Worm (Caenorhabditis elegans) whole organism, mixed stage, embryonic: Measurements from ENCODE around the gene copz-1.

ENCODE experiments used
- elt-3 ChIP-seq: fragments of 150-350 bp; optimal IDR thresholded peaks from 2 replicates; lab custom pipeline; 2014; ENCODE audit warnings: missing biosample characterization, missing genetic modification characterization
- lsy-2 ChIP-seq: fragments of 150-350 bp; optimal IDR thresholded peaks from 2 replicates; lab custom pipeline; 2014; ENCODE audit warnings: missing biosample characterization, missing genetic modification characterization
- nhr-237 ChIP-seq: fragments of 150-350 bp; optimal IDR thresholded peaks from 2 replicates; lab custom pipeline; 2014; ENCODE audit warnings: missing biosample characterization, missing genetic modification characterization
- sptf-1 ChIP-seq: sonication (generic microtip); optimal IDR thresholded peaks from 2 replicates; lab custom pipeline; 2017; ENCODE audit warnings: mild to moderate bottlenecking, missing genetic modification characterization, moderate library complexity, missing compliant biosample characterization
- unc-62 ChIP-seq: fragments of 150-350 bp; optimal IDR thresholded peaks from 2 replicates; lab custom pipeline; 2014; ENCODE audit warnings: missing biosample characterization, missing genetic modification reagents, missing genetic modification characterization
- ztf-11 ChIP-seq: fragments of 150-350 bp; optimal IDR thresholded peaks from 2 replicates; lab custom pipeline; 2014; ENCODE audit warnings: missing biosample characterization, missing genetic modification characterization

ce11 chrII:10870698-10871097 is 2.0 kb upstream of the copz-1 start:
- TF ChIP-seq ztf-11 (tag; lab: Kevin White, UChicago) (no peak), lsy-2 (tag; lab: Kevin White, UChicago) (no peak), sptf-1 (tag; lab: Kevin White, UChicago) (no peak), unc-62 (GFP tag; lab: Kevin White, UChicago) (no peak), nhr-237 (no peak), elt-3 (tag; lab: Kevin White, UChicago) (no peak)
